Fruit fly (Drosophila melanogaster) whole organism, embryonic: ENCODE measurements around the gene Kdm3.

Experiments
- Blimp-1 ChIP-seq: fragments of 200-800 bp; sonication (Bioruptor generic); optimal IDR thresholded peaks from 3 replicates; lab custom pipeline; 2018; ENCODE audit warnings: missing biosample characterization, missing genetic modification characterization, mild to moderate bottlenecking, moderate library complexity, missing genetic modification reagents
- CG10543 ChIP-seq: fragments of 200-800 bp; sonication (Bioruptor generic); optimal IDR thresholded peaks from 3 replicates; lab custom pipeline; 2017; ENCODE audit warnings: missing biosample characterization, mild to moderate bottlenecking, missing genetic modification characterization, moderate library complexity
- CG12071 ChIP-seq: fragments of 200-800 bp; sonication (Bioruptor generic); optimal IDR thresholded peaks from 3 replicates; lab custom pipeline; 2018; ENCODE audit warnings: missing biosample characterization, mild to moderate bottlenecking, missing genetic modification characterization
- CG12104 ChIP-seq: fragments of 200-800 bp; sonication (Bioruptor generic); optimal IDR thresholded peaks from 3 replicates; lab custom pipeline; 2016; ENCODE audit warnings: missing biosample characterization, missing genetic modification characterization
- CG12391 ChIP-seq: fragments of 200-800 bp; sonication (Bioruptor generic); optimal IDR thresholded peaks from 3 replicates; lab custom pipeline; 2018; ENCODE audit warnings: missing biosample characterization, mild to moderate bottlenecking, missing genetic modification characterization, moderate library complexity
- CG12769 ChIP-seq: fragments of 200-800 bp; sonication (Bioruptor generic); optimal IDR thresholded peaks from 2 replicates; lab custom pipeline; 2019; ENCODE audit warnings: missing biosample characterization, mild to moderate bottlenecking, missing genetic modification characterization, moderate library complexity
- CG14441 ChIP-seq: fragments of 200-800 bp; sonication (Bioruptor generic); IDR thresholded peaks from 2 replicates; pipeline ENCODE4 v1.3.6; 2022; ENCODE audit warnings: missing biosample characterization, missing genetic modification characterization
- CG15514 ChIP-seq: fragments of 200-800 bp; sonication (Bioruptor generic); optimal IDR thresholded peaks from 3 replicates; lab custom pipeline; 2017; ENCODE audit warnings: missing biosample characterization, missing genetic modification characterization, mild to moderate bottlenecking, moderate library complexity, missing genetic modification reagents
- CG16779 ChIP-seq: fragments of 200-800 bp; sonication (Bioruptor generic); IDR thresholded peaks from 2 replicates; pipeline ENCODE4 v1.3.6; 2022; ENCODE audit warnings: missing biosample characterization, missing genetic modification characterization
- CG16815 ChIP-seq: fragments of 200-800 bp; sonication (Bioruptor generic); optimal IDR thresholded peaks from 3 replicates; lab custom pipeline; 2017; ENCODE audit warnings: missing biosample characterization, mild to moderate bottlenecking, missing genetic modification characterization
- CG17385 ChIP-seq: fragments of 200-800 bp; sonication (Bioruptor generic); optimal IDR thresholded peaks from 3 replicates; lab custom pipeline; 2018; ENCODE audit warnings: missing biosample characterization, mild to moderate bottlenecking, missing genetic modification characterization
- CG18011 ChIP-seq: fragments of 200-800 bp; sonication (Bioruptor generic); optimal IDR thresholded peaks from 2 replicates; lab custom pipeline; 2017; ENCODE audit warnings: missing biosample characterization, missing genetic modification characterization, mild to moderate bottlenecking, moderate library complexity, missing genotype
- CG18599 ChIP-seq: fragments of 200-800 bp; sonication (Bioruptor generic); optimal IDR thresholded peaks from 3 replicates; lab custom pipeline; 2017; ENCODE audit warnings: missing biosample characterization, missing genetic modification characterization, mild to moderate bottlenecking, moderate library complexity, missing genetic modification reagents
- CG4282 ChIP-seq: fragments of 200-800 bp; sonication (Bioruptor generic); optimal IDR thresholded peaks from 2 replicates; lab custom pipeline; 2016; ENCODE audit warnings: missing biosample characterization, missing genetic modification characterization
- CG4360 ChIP-seq: fragments of 200-800 bp; sonication (Bioruptor generic); IDR thresholded peaks from 2 replicates; pipeline ENCODE4 v1.3.6; 2022; ENCODE audit warnings: missing biosample characterization, missing genetic modification characterization
- CG4617 ChIP-seq: fragments of 200-800 bp; sonication (Bioruptor generic); optimal IDR thresholded peaks from 3 replicates; lab custom pipeline; 2016; ENCODE audit warnings: missing biosample characterization, missing genetic modification characterization, borderline replicate concordance
- CG7357 ChIP-seq: fragments of 200-800 bp; sonication (Bioruptor generic); IDR thresholded peaks from 3 replicates; pipeline ENCODE4 v1.3.6; 2022; ENCODE audit warnings: missing biosample characterization, missing genetic modification characterization
- CG9817 ChIP-seq: fragments of 200-800 bp; sonication (Bioruptor generic); optimal IDR thresholded peaks from 2 replicates; lab custom pipeline; 2018; ENCODE audit warnings: missing biosample characterization, mild to moderate bottlenecking, missing genetic modification characterization, moderate library complexity
- Chrac-16 ChIP-seq: fragments of 200-800 bp; sonication (Bioruptor generic); optimal IDR thresholded peaks from 3 replicates; lab custom pipeline; 2016; ENCODE audit warnings: missing biosample characterization, missing genetic modification characterization
- D19A ChIP-seq: fragments of 200-800 bp; optimal IDR thresholded peaks from 3 replicates; lab custom pipeline; 2019; ENCODE audit warnings: missing biosample characterization, mild to moderate bottlenecking, missing genetic modification characterization, moderate library complexity
- Dbx ChIP-seq: fragments of 200-800 bp; sonication (Bioruptor generic); IDR thresholded peaks from 3 replicates; pipeline ENCODE4 v1.3.6; 2022; ENCODE audit warnings: missing biosample characterization, missing genetic modification characterization
- Deaf1 ChIP-seq: fragments of 200-800 bp; optimal IDR thresholded peaks from 3 replicates; lab custom pipeline; 2019; ENCODE audit warnings: missing biosample characterization, mild to moderate bottlenecking, missing genetic modification characterization, moderate library complexity
- Drgx ChIP-seq: fragments of 200-800 bp; sonication (Bioruptor generic); IDR thresholded peaks from 2 replicates; pipeline ENCODE4 v1.3.6; 2022; ENCODE audit warnings: missing biosample characterization, missing genetic modification characterization
- Jarid2 ChIP-seq: fragments of 200-800 bp; sonication (Bioruptor generic); optimal IDR thresholded peaks from 3 replicates; lab custom pipeline; 2017; ENCODE audit warnings: mild to moderate bottlenecking, missing biosample characterization, missing genetic modification reagents, missing genetic modification characterization
- Med ChIP-seq: fragments of 200-800 bp; sonication (Bioruptor generic); peaks from one replicate; lab custom pipeline; 2016; ENCODE audit warnings: missing biosample characterization, missing genetic modification characterization, mild to moderate bottlenecking, inconsistent platforms, moderate library complexity
- Pdp1 ChIP-seq, 2 experiments: fragments of 200-800 bp; sonication (Bioruptor generic); optimal IDR thresholded peaks; 3 replicates each; lab custom pipeline; 2016; ENCODE audit warnings: missing biosample characterization in 2 of 2, missing genetic modification characterization in 2 of 2, mild to moderate bottlenecking in 1 of 2, moderate library complexity in 1 of 2
- Rx ChIP-seq: fragments of 200-800 bp; sonication (Bioruptor generic); IDR thresholded peaks from 2 replicates; pipeline ENCODE4 v1.3.6; 2022; ENCODE audit warnings: missing biosample characterization, missing genetic modification characterization
- Six4 ChIP-seq: fragments of 200-800 bp; sonication (Bioruptor generic); optimal IDR thresholded peaks from 2 replicates; lab custom pipeline; 2016; ENCODE audit warnings: missing biosample characterization, missing genetic modification characterization
- Stat92E ChIP-seq, 3 experiments: fragments of >200 bp in 2 of 3; fragments of 200-800 bp in 1 of 3; sonication (Bioruptor generic) in 1 of 3; optimal IDR thresholded peaks; 2 replicates each; lab custom pipeline; 2017 to 2019; ENCODE audit warnings: missing biosample characterization in 3 of 3, missing genetic modification characterization in 3 of 3, mild to moderate bottlenecking in 1 of 3, moderate library complexity in 1 of 3
- YL-1 ChIP-seq: fragments of 200-800 bp; sonication (Bioruptor generic); optimal IDR thresholded peaks from 3 replicates; lab custom pipeline; 2017; ENCODE audit warnings: missing biosample characterization, mild to moderate bottlenecking, missing genetic modification characterization
- bab2 ChIP-seq: fragments of 200-800 bp; sonication (Bioruptor generic); optimal IDR thresholded peaks from 2 replicates; lab custom pipeline; 2016; ENCODE audit warnings: missing biosample characterization, missing genetic modification characterization
- bcd ChIP-seq: fragments of 200-800 bp; sonication (Bioruptor generic); optimal IDR thresholded peaks from 2 replicates; lab custom pipeline; 2017; ENCODE audit warnings: missing biosample characterization, mild to moderate bottlenecking, missing genetic modification characterization
- cwo ChIP-seq: fragments of 200-800 bp; sonication (Bioruptor generic); optimal IDR thresholded peaks from 3 replicates; lab custom pipeline; 2017; ENCODE audit warnings: missing biosample characterization, missing genetic modification characterization, mild to moderate bottlenecking, moderate library complexity, missing genetic modification reagents
- eve ChIP-seq, 2 experiments: fragments of >200 bp; optimal IDR thresholded peaks; 2 replicates each; lab custom pipeline; 2017; ENCODE audit warnings: missing biosample characterization in 2 of 2, missing genetic modification characterization in 2 of 2
- fd64A ChIP-seq: fragments of 200-800 bp; sonication (Bioruptor generic); optimal IDR thresholded peaks from 3 replicates; lab custom pipeline; 2018; ENCODE audit warnings: missing biosample characterization, mild to moderate bottlenecking, missing genetic modification characterization
- gem ChIP-seq: fragments of 200-800 bp; sonication (Bioruptor generic); optimal IDR thresholded peaks from 2 replicates; lab custom pipeline; 2019; ENCODE audit warnings: missing biosample characterization, mild to moderate bottlenecking, missing genetic modification characterization, moderate library complexity
- hth ChIP-seq: fragments of >200 bp; optimal IDR thresholded peaks from 2 replicates; lab custom pipeline; 2017; ENCODE audit warnings: inconsistent platforms
- lab ChIP-seq: fragments of 200-800 bp; sonication (Bioruptor generic); optimal IDR thresholded peaks from 3 replicates; lab custom pipeline; 2017; ENCODE audit warnings: missing biosample characterization, missing genetic modification characterization, mild to moderate bottlenecking, moderate library complexity, missing genetic modification reagents
- mam ChIP-seq: fragments of 200-800 bp; sonication (Bioruptor generic); optimal IDR thresholded peaks from 3 replicates; lab custom pipeline; 2016; ENCODE audit warnings: missing biosample characterization, missing genetic modification characterization
- nmo ChIP-seq: fragments of 200-800 bp; sonication (Bioruptor generic); optimal IDR thresholded peaks from 2 replicates; lab custom pipeline; 2018; ENCODE audit warnings: missing biosample characterization, mild to moderate bottlenecking, missing genetic modification characterization, moderate library complexity
- pros ChIP-seq: fragments of 200-800 bp; sonication (Bioruptor generic); optimal IDR thresholded peaks from 3 replicates; lab custom pipeline; 2019; ENCODE audit warnings: missing biosample characterization, mild to moderate bottlenecking, missing genetic modification characterization, moderate library complexity
- sd ChIP-seq: fragments of 200-800 bp; sonication (Bioruptor generic); optimal IDR thresholded peaks from 3 replicates; lab custom pipeline; 2018; ENCODE audit warnings: missing biosample characterization, mild to moderate bottlenecking, missing genetic modification characterization, moderate library complexity
- sens ChIP-seq: fragments of 200-800 bp; sonication (Bioruptor generic); peaks from one replicate; lab custom pipeline; 2016; ENCODE audit warnings: missing biosample characterization, missing genetic modification characterization
- shn ChIP-seq: fragments of 200-800 bp; sonication (Bioruptor generic); optimal IDR thresholded peaks from 3 replicates; lab custom pipeline; 2016; ENCODE audit warnings: missing biosample characterization, missing genetic modification characterization
- stc ChIP-seq: fragments of 200-800 bp; sonication (Bioruptor generic); IDR thresholded peaks from 2 replicates; pipeline ENCODE4 v1.3.6; 2022; ENCODE audit warnings: missing biosample characterization, missing genetic modification characterization

Kdm3 gene

DNA sequence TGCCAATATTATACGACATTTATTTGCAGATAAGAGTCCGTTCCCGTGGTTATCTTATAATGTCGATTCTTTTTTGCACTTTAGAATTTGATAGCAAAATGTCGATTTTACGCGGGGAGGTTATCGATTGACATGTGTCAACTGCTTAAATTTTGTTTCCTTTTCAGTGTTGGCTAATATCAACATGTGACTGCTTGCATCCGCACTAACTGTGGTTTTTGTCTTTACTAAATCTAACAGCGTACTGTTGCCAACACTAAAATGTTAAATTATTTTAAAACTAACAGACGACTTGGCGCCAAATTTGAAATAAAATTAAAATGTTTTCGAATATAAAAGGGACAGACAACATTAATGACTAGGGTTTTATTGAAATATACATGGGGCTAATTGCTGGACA is 19.1 kb upstream of the Kdm3 start (continued):
- TF ChIP-seq CG16815, result peak; percentile 55
- peak; percentile 67 for TF ChIP-seq CG12391 (tag; lab: Kevin White, UChicago)
- peak; percentile 68 for TF ChIP-seq shn
- TF ChIP-seq CG4282 (GFP tag; lab: Kevin White, UChicago), result peak; percentile 75

- TF ChIP-seq nmo (no peak), Chrac-16 (no peak), YL-1 (GFP tag; lab: Kevin White, UChicago) (no peak), CG4360 (GFP tag; lab: Robert Waterston, UW) (no peak), CG17385 (GFP tag; lab: Kevin White, UChicago) (no peak), CG18011 (GFP tag; lab: Kevin White, UChicago) (no peak), CG4617 (GFP tag; lab: Kevin White, UChicago) (no peak), Drgx (no peak)
These were observed 16.6 kb upstream of the Kdm3 start for dm6 chr3R:9499238-9499637.

DNA sequence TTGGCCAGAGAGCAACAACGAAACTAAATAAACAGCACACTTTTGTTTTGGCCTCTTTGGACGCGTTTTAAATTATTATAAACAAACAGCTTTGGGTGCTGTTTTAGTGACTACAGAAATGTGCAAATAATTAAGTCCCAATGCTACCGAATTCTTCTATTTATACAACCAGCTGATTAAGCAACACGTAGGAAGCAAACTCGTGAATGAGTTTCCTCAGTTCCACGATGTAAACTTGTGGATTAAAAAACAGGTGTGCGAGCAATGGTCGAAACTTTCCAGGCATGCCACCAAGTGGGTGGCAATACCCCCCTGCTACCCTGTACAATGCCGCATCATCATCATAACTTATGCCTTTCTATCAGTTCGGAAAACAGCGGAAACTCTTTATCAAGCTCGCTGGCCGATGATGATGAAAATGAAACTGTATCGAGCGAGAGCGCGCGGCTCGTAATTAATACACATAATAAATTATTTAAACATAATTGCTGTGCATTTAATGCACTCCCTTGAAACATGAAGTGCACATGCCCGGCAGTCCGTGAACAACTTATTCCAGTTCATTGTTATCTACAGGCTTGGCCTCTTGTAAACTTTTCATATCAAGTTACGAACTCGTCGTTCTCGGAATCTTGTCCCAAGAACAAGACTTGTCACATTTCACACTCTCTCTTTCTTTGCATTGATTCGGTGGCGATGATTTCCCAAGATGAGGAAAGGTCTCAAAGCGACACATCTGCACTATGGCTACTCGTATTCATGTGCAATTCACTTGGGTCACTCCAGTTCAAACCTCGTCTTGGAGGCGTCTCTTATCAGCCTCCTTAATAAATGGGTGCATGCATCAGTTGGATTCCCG is 15.4 kb upstream of the Kdm3 start:
- 0 out of 2 replicates have a peak, but pooled peaks have one; percentile 24 for TF ChIP-seq stc (GFP tag; lab: Robert Waterston, UW)
- no peak for TF ChIP-seq fd64A
- peak in 1 of 2 experiments; percentile 55 for TF ChIP-seq Pdp1 (GFP tag; optimal IDR thresholded peaks at IDR 0.05; lab: Kevin White, UChicago)
- peak; percentile 68 for TF ChIP-seq Blimp-1 (GFP tag; lab: Kevin White, UChicago)
- peak; percentile 66 for TF ChIP-seq Med
- peak in 1 of 3 experiments; percentile 62 for TF ChIP-seq Stat92E (GFP tag; optimal IDR thresholded peaks at IDR 0.05; lab: Kevin White, UChicago)
- no peak for TF ChIP-seq CG7357 (GFP tag; lab: Robert Waterston, UW)
- peak; percentile 30 for TF ChIP-seq CG10543 (GFP tag; lab: Kevin White, UChicago)
- TF ChIP-seq mam, result peak; percentile 15
- TF ChIP-seq Jarid2 (GFP tag; lab: Kevin White, UChicago), result no peak
- TF ChIP-seq CG12104 (GFP tag; lab: Kevin White, UChicago), result no peak
- no peak for TF ChIP-seq hth (lab: Kevin White, UChicago)
- TF ChIP-seq CG15514 (GFP tag; lab: Kevin White, UChicago), result peak; percentile 24
- 0 out of 2 replicates have a peak, but pooled peaks have one; percentile 55 for TF ChIP-seq CG16779 (GFP tag; lab: Robert Waterston, UW)
- peak; percentile 1 for TF ChIP-seq CG12071 (GFP tag; lab: Kevin White, UChicago)
- TF ChIP-seq Rx (GFP tag; lab: Robert Waterston, UW), result 0 out of 2 replicates have a peak, but pooled peaks have one; percentile 15
- TF ChIP-seq Six4, result no peak
- peak; percentile 70 for TF ChIP-seq pros (GFP tag; lab: Kevin White, UChicago)
- peak; percentile 42 for TF ChIP-seq sd (tag; lab: Kevin White, UChicago)
- no peak for TF ChIP-seq bcd (GFP tag; lab: Kevin White, UChicago)
- peak; percentile 19 for TF ChIP-seq CG18599 (GFP tag; lab: Kevin White, UChicago)
- peak; percentile 34 for TF ChIP-seq cwo (GFP tag; lab: Kevin White, UChicago)
- no peak for TF ChIP-seq D19A (tag; lab: Kevin White, UChicago)
- peak; percentile 43 for TF ChIP-seq lab
- TF ChIP-seq CG12769 (tag; lab: Kevin White, UChicago), result peak; percentile 13
- TF ChIP-seq sens (GFP tag; lab: Kevin White, UChicago), result peak; percentile 11
- TF ChIP-seq CG9817 (tag; lab: Kevin White, UChicago), result peak; percentile 11
- no peak for TF ChIP-seq Deaf1 (tag; lab: Kevin White, UChicago)
- peak; percentile 4 for TF ChIP-seq gem
- 0 out of 2 replicates have a peak, but pooled peaks have one; percentile 15 for TF ChIP-seq CG14441 (GFP tag; lab: Robert Waterston, UW)
- TF ChIP-seq Dbx (GFP tag; lab: Robert Waterston, UW), result peak; percentile 21; the same call in 1 of the 3 replicates
- no peak for TF ChIP-seq eve (GFP tag; optimal IDR thresholded peaks at IDR 0.05; lab: Kevin White, UChicago)
- peak; percentile 8 for TF ChIP-seq bab2 (GFP tag; lab: Kevin White, UChicago)
